Fruit fly (Drosophila melanogaster) whole organism, embryonic: ENCODE measurements around the gene Lmx1a.

Experiments used
- CG4730 ChIP-seq: fragments of 200-800 bp; sonication (Bioruptor generic); IDR thresholded peaks from 2 replicates; pipeline ENCODE4 v1.3.6; 2022; ENCODE audit warnings: missing biosample characterization, missing genetic modification characterization
- hth ChIP-seq: fragments of >200 bp; optimal IDR thresholded peaks from 2 replicates; lab custom pipeline; 2017; ENCODE audit warnings: inconsistent platforms

DNA sequence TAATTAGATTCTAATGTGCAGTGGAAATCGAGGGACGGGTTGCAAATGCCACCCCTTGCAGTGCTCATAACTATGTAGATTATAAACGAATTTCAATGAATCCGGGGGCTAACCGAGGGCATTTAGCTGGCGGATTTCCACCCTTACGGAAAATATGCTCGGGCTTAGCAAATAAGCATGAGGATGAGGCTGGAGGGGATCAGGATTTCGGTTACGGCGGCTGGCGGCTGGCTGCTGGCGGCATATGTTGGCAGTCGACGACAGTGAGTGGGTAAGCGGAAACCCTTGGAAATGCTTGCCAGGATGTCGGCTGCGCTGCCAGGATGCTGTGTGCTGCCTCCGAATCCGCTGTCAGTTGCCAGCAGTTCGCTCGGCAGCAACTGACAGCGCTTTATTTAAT lies 34.4 kb upstream of the Lmx1a start:
- TF ChIP-seq hth (lab: Kevin White, UChicago) (no peak), CG4730 (GFP tag; lab: Robert Waterston, UW) (no peak)
